Worm (Caenorhabditis elegans) whole organism, late embryonic: ENCODE data around the gene soap-1.

Experiments used
- K09A11.1 ChIP-seq: sonication (generic microtip); optimal IDR thresholded peaks from 2 replicates; lab custom pipeline; 2017; ENCODE audit warnings: antibody characterized with exemption, mild to moderate bottlenecking, missing genetic modification characterization, missing compliant biosample characterization; ENCODE audit not compliant: insufficient read depth
- ceh-31 ChIP-seq: sonication (generic microtip); optimal IDR thresholded peaks from 2 replicates; lab custom pipeline; 2016; ENCODE audit warnings: missing genetic modification characterization, missing compliant biosample characterization
- ceh-6 ChIP-seq: fragments of 200-800 bp; sonication (Bioruptor generic); optimal IDR thresholded peaks from 2 replicates; lab custom pipeline; 2018; ENCODE audit warnings: mild to moderate bottlenecking, missing genetic modification characterization, missing compliant biosample characterization
- npax-4 ChIP-seq: sonication (generic microtip); optimal IDR thresholded peaks from 2 replicates; lab custom pipeline; 2016; ENCODE audit warnings: missing genetic modification characterization, missing compliant biosample characterization
- unc-55 ChIP-seq: sonication (generic microtip); optimal IDR thresholded peaks from 2 replicates; lab custom pipeline; 2017; ENCODE audit warnings: missing biosample characterization, missing genetic modification reagents, missing genetic modification characterization

soap-1 gene

ce11 chrV:7156079-7156478 lies 58.6 kb downstream of the soap-1 start, which contains the start of gene F10D2.10:
TSS of gene F10D2.10 (minus strand) at chrV:7156179.
- TF ChIP-seq K09A11.1 (tag; lab: Kevin White, UChicago): no peak
- TF ChIP-seq ceh-6 (GFP tag; lab: Kevin White, UChicago): no peak
- no peak for TF ChIP-seq unc-55
- no peak for TF ChIP-seq npax-4 (tag; lab: Kevin White, UChicago)
- no peak for TF ChIP-seq ceh-31
